Worm (Caenorhabditis elegans) whole organism, young adult: ENCODE results near the gene sdhb-1.

Experiments used
- F23B12.7 ChIP-seq: sonication (generic microtip); optimal IDR thresholded peaks from 2 replicates; lab custom pipeline; 2017; ENCODE audit warnings: missing genetic modification characterization, mild to moderate bottlenecking, missing compliant biosample characterization, antibody characterized with exemption, moderate library complexity; ENCODE audit not compliant: insufficient read depth
- F39B2.1 ChIP-seq: fragments of 200-800 bp; sonication (Bioruptor generic); IDR thresholded peaks from 2 replicates; pipeline ENCODE4 v1.3.6; 2022; ENCODE audit warnings: missing genetic modification reagents, missing genetic modification characterization, missing compliant biosample characterization
- F57A8.1 ChIP-seq: fragments of 200-800 bp; sonication (Bioruptor generic); optimal IDR thresholded peaks from 2 replicates; lab custom pipeline; 2018; ENCODE audit warnings: mild to moderate bottlenecking, missing genetic modification characterization, moderate library complexity, missing compliant biosample characterization
- ama-1 ChIP-seq, 3 experiments: fragments of 150-350 bp in 1 of 3; sonication (generic microtip) in 2 of 3; optimal IDR thresholded peaks; 2 replicates each; lab custom pipeline; 2014 to 2018; ENCODE audit warnings: missing biosample characterization in 2 of 3, missing genetic modification characterization in 2 of 3, missing genetic modification reagents in 2 of 3
- fkh-3 ChIP-seq: sonication (generic microtip); optimal IDR thresholded peaks from 2 replicates; lab custom pipeline; 2016; ENCODE audit warnings: mild to moderate bottlenecking, missing genetic modification characterization, missing compliant biosample characterization
- madf-10 ChIP-seq: sonication (generic microtip); optimal IDR thresholded peaks from 2 replicates; lab custom pipeline; 2016; ENCODE audit warnings: mild to moderate bottlenecking, missing genetic modification characterization, missing compliant biosample characterization
- nfya-2 ChIP-seq: fragments of 200-800 bp; sonication (Bioruptor generic); IDR thresholded peaks from 2 replicates; pipeline ENCODE4 v1.3.6; 2022; ENCODE audit warnings: missing genetic modification reagents, missing genetic modification characterization, missing compliant biosample characterization
- snpc-4 ChIP-seq, 5 experiments: fragments of 150-350 bp in 1 of 5; sonication (generic microtip) in 4 of 5; optimal IDR thresholded peaks; 2 replicates each; lab custom pipeline; 2014 to 2018; ENCODE audit warnings: missing genetic modification characterization in 5 of 5, missing biosample characterization in 3 of 5, antibody characterized with exemption in 2 of 5, mild to moderate bottlenecking in 2 of 5, missing compliant biosample characterization in 2 of 5, missing genotype in 2 of 5, moderate library complexity in 2 of 5, missing genetic modification reagents in 1 of 5
- unc-130 ChIP-seq: sonication (generic microtip); optimal IDR thresholded peaks from 2 replicates; lab custom pipeline; 2016; ENCODE audit warnings: missing genetic modification reagents, missing genetic modification characterization, missing compliant biosample characterization
- unc-62 ChIP-seq: fragments of 150-350 bp; optimal IDR thresholded peaks from 2 replicates; lab custom pipeline; 2014; ENCODE audit warnings: missing biosample characterization, missing genetic modification reagents, missing genetic modification characterization
- ztf-18 ChIP-seq: sonication (generic microtip); optimal IDR thresholded peaks from 2 replicates; lab custom pipeline; 2016; ENCODE audit warnings: missing genotype, mild to moderate bottlenecking, missing genetic modification characterization, missing compliant biosample characterization
- ztf-6 ChIP-seq: fragments of 200-800 bp; sonication (Bioruptor generic); IDR thresholded peaks from 2 replicates; pipeline ENCODE4 v1.3.6; 2022; ENCODE audit warnings: missing genetic modification reagents, missing genetic modification characterization, missing compliant biosample characterization

- TF ChIP-seq F23B12.7 (tag; lab: Kevin White, UChicago) (no peak), unc-62 (GFP tag; lab: Kevin White, UChicago) (no peak), ztf-6 (GFP tag; lab: Robert Waterston, UW) (no peak), ama-1 (optimal IDR thresholded peaks at IDR 0.05; lab: Kevin White, UChicago) (no peak), ama-1 (GFP tag; optimal IDR thresholded peaks at IDR 0.05; lab: Kevin White, UChicago) (no peak), ztf-18 (tag; lab: Kevin White, UChicago) (no peak), nfya-2 (GFP tag; lab: Robert Waterston, UW) (no peak), madf-10 (tag; lab: Kevin White, UChicago) (no peak), F57A8.1 (GFP tag; lab: Kevin White, UChicago) (no peak), snpc-4 (GFP tag; optimal IDR thresholded peaks at IDR 0.05; lab: Kevin White, UChicago) (no peak), snpc-4 (tag; optimal IDR thresholded peaks at IDR 0.05; lab: Kevin White, UChicago) (no peak), fkh-3 (no peak), unc-130 (GFP tag; lab: Kevin White, UChicago) (no peak), F39B2.1 (no peak)
Measured at ce11 chrII:9336651-9337050, 15.9 kb downstream of the sdhb-1 start.
